Worm (Caenorhabditis elegans) whole organism, L4/young adult: ENCODE results near the gene F38B7.10.
A peak's percentile ranks its signal among the peaks of the same experiment; 100 is the strongest.

Experiments used
- W03F9.2 ChIP-seq: fragments of 150-350 bp; optimal IDR thresholded peaks from 2 replicates; lab custom pipeline; 2014; ENCODE audit warnings: missing biosample characterization, missing genetic modification characterization
- dao-5 ChIP-seq: sonication (generic microtip); optimal IDR thresholded peaks from 2 replicates; lab custom pipeline; 2016; ENCODE audit warnings: missing genotype, missing genetic modification characterization, moderate library complexity, missing compliant biosample characterization
- him-1 ChIP-seq: sonication (generic microtip); optimal IDR thresholded peaks from 2 replicates; lab custom pipeline; 2016; ENCODE audit warnings: missing genotype, missing genetic modification reagents, missing genetic modification characterization, missing compliant biosample characterization

Gene F38B7.10

DNA sequence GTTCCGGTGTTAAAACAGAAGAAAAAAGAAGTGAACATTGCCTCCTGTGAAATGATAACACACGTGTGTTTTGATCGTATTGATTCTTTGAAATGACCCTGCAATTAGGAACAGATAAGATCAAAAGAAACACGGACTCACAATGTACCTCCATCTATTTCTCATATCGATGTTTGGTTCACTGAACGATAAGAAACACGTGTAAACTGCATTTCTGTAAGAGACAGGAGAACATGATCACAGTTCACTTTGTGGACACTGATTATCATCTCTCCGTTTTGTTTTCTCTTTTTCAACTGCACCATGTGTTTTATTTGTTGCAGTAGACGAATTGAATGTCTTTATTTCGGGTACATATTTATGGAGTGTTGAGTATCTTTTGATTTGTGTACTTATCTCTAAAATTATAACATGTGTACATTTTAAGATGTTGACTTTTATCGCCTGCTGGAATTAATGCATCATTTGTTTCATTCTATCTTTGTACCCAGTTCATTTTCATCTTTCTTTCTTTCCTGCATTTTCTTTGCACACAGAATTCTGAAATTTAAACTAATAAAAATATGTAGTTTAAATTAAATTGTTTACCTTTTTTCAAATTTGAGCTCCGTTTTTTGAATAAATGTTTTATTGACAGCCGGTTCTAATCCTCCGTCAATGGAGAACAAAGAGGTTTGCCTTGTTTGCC, 27.6 kb downstream of the F38B7.10 start, which contains the start of the genes H12C20.7 and nhr-68:
Gene H12C20.7 (minus strand): TSS at position 188 of the 688 bp plus-strand sequence.
Gene nhr-68 (plus strand): TSS at position 638 of the 688 bp plus-strand sequence.
- TF ChIP-seq dao-5 (tag; lab: Kevin White, UChicago): no peak
- TF ChIP-seq W03F9.2 (tag; lab: Kevin White, UChicago): peak; percentile 60
- TF ChIP-seq him-1 (tag; lab: Kevin White, UChicago): no peak

DNA sequence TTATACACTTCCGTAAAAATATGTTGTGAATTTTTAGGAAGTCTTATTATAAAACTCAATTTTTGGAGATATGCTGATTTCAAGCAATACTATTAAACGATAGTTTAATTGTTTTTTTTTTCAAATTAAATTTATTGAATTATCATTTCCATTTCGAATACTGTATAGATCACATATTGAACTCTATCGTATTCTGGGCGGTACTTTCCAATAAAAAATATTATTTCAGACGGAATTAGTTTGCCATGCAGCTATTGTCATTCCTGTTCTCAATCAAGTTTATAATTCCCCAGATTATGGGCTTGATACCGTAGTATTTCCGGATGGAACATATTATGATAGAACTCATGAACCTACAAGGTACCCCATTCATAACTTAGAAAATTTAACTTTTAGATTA, 29.2 kb downstream of the F38B7.10 start:
- no peak for TF ChIP-seq him-1 (tag; lab: Kevin White, UChicago)
- TF ChIP-seq dao-5 (tag; lab: Kevin White, UChicago): no peak
- no peak for TF ChIP-seq W03F9.2 (tag; lab: Kevin White, UChicago)

DNA sequence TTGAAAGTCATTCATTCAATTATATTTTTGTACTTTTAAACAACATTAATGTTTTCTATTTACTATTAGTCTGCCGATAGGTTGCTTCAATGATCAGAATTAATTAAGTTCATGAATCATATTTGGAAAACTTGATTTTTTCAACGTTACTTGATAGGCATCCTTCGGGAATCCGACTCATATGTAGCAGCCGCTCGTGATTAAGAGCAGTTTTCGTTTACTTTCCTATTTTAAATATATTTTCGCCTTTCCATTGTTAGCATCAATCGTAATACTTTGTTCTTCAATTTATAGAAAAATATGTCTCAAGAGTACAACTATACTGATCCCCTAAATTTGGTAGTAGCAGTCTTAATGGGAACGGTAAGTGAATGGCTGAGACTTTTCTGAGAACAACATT, 35.5 kb downstream of the F38B7.10 start, which contains the start of gene srx-90:
Gene srx-90 (plus strand): TSS at position 301 of the 400 bp plus-strand sequence.
- TF ChIP-seq dao-5 (tag; lab: Kevin White, UChicago) (no peak), W03F9.2 (tag; lab: Kevin White, UChicago) (no peak), him-1 (tag; lab: Kevin White, UChicago) (no peak)

DNA sequence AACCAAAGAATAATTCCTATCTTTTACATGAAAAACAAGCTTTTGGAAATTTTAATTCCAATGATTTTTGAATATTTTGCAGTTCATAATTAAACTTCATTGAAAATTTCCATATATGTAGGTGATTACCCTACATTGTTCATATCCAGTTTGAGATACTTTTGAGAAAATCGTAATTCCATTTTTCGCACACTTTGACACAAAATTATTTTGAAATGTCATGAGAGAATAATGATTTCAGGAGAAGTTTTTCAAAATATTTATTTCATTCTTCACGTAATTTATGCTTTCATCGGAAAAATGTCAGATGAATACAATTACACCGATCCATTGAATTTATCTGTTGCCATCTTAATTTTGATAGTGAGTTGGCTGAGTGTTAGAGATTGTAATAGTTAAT, 37.9 kb downstream of the F38B7.10 start, which contains the start of gene srx-88:
Gene srx-88 (plus strand): TSS at position 301 of the 400 bp plus-strand sequence.
- TF ChIP-seq him-1 (tag; lab: Kevin White, UChicago): no peak
- TF ChIP-seq dao-5 (tag; lab: Kevin White, UChicago): no peak
- TF ChIP-seq W03F9.2 (tag; lab: Kevin White, UChicago): no peak

DNA sequence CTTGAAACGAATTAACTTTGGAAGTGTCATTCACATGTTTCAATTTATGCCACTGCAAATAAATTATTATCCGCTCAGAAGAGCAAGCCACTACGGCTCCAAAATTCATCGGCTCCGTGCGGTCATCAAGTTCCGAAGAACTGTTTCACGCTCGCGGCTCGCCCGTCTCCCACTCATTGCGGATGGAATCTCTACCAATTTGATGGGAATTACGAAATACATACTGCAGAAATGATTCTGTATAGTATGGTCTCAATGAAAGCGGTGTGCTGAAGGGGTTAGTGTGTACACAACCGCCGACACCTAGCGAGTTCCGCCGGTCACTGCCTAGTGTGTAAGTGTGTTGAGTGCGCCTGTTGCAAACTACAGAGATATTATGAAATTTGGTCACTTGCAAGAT, 39.8 kb downstream of the F38B7.10 start:
- TF ChIP-seq W03F9.2 (tag; lab: Kevin White, UChicago): no peak
- no peak for TF ChIP-seq dao-5 (tag; lab: Kevin White, UChicago)
- TF ChIP-seq him-1 (tag; lab: Kevin White, UChicago): no peak

DNA sequence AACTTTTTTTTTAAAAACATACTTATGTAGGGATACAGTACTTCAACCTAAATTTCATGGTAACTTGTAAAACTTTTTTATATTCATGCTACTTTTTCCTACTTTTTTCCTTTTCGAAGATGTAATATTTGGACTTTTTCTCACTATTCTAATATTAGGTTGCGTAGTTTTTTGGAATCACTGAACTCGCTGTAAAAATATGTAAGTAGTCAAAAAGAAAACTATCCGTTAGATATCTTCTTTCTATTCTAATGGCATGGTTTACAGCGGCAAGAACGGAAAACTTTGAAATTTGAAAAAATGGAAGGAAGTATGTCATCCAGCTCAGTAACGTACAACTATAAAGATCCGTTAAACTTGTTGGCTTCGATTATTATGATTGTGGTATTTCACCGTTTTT, 44.1 kb downstream of the F38B7.10 start, which contains the start of gene srx-82:
Gene srx-82 (plus strand): TSS at position 301 of the 400 bp plus-strand sequence.
- TF ChIP-seq W03F9.2 (tag; lab: Kevin White, UChicago): no peak
- no peak for TF ChIP-seq dao-5 (tag; lab: Kevin White, UChicago)
- no peak for TF ChIP-seq him-1 (tag; lab: Kevin White, UChicago)

DNA sequence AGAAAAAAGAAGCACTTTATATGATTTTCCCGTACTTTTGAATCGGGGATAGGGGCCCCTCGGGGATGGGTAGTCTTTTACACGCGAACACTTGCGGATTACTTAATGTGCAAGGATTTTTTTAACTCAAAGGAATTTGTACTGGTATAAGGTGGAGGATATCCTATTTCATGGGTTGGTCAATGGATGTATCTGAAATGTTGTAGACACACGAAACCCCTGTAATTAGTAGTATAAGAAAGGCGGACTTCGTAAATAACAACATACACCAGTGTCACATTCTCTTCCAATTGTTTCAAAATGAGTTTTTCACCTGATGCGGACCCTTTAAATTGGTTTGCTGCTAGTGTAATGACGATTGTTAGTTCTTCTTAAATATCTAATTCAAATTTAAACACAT, 48.1 kb downstream of the F38B7.10 start, which contains the start of gene srx-80:
Gene srx-80 (plus strand): TSS at position 301 of the 400 bp plus-strand sequence.
- no peak for TF ChIP-seq dao-5 (tag; lab: Kevin White, UChicago)
- no peak for TF ChIP-seq W03F9.2 (tag; lab: Kevin White, UChicago)
- TF ChIP-seq him-1 (tag; lab: Kevin White, UChicago): no peak

DNA sequence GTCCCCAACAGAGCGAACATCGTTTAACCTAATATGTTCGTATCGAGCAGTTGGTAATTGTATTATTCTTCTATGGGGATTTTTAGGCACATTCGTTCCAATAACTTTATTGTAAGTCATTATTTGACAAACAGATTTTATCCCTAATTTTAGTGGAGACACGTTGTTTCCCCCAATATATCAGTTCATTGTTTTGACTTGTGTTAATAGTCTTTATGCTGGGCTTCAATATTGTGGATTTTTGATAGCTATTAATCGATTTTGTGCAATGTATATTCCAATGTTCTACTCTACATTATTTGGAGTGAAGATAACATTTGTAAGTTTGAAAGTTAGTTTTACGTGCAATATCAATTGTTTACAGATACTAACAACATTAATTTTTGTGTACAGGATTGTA, 48.6 kb downstream of the F38B7.10 start:
- TF ChIP-seq W03F9.2 (tag; lab: Kevin White, UChicago) (no peak), him-1 (tag; lab: Kevin White, UChicago) (no peak)
